Worm (Caenorhabditis elegans) whole organism, late embryonic: ENCODE data around the gene M03A1.3.

Experiments
- K09A11.1 ChIP-seq: sonication (generic microtip); optimal IDR thresholded peaks from 2 replicates; lab custom pipeline; 2017; ENCODE audit warnings: antibody characterized with exemption, mild to moderate bottlenecking, missing genetic modification characterization, missing compliant biosample characterization; ENCODE audit not compliant: insufficient read depth
- ama-1 ChIP-seq: fragments of 150-350 bp; optimal IDR thresholded peaks from 2 replicates; lab custom pipeline; 2014
- ceh-30 ChIP-seq: fragments of 150-350 bp; optimal IDR thresholded peaks from 2 replicates; lab custom pipeline; 2014; ENCODE audit warnings: missing biosample characterization, missing genetic modification characterization
- ceh-31 ChIP-seq: sonication (generic microtip); optimal IDR thresholded peaks from 2 replicates; lab custom pipeline; 2016; ENCODE audit warnings: missing genetic modification characterization, missing compliant biosample characterization
- ceh-6 ChIP-seq: fragments of 200-800 bp; sonication (Bioruptor generic); optimal IDR thresholded peaks from 2 replicates; lab custom pipeline; 2018; ENCODE audit warnings: mild to moderate bottlenecking, missing genetic modification characterization, missing compliant biosample characterization
- dmd-4 ChIP-seq: sonication (generic microtip); optimal IDR thresholded peaks from 2 replicates; lab custom pipeline; 2016; ENCODE audit warnings: borderline replicate concordance, missing genetic modification characterization, missing compliant biosample characterization
- fkh-10 ChIP-seq: fragments of 150-350 bp; optimal IDR thresholded peaks from 2 replicates; lab custom pipeline; 2014; ENCODE audit warnings: missing biosample characterization, missing genetic modification reagents, missing genetic modification characterization
- hlh-15 ChIP-seq: sonication (generic microtip); optimal IDR thresholded peaks from 2 replicates; lab custom pipeline; 2016; ENCODE audit warnings: missing genetic modification characterization, missing compliant biosample characterization
- mec-3 ChIP-seq: sonication (generic microtip); optimal IDR thresholded peaks from 2 replicates; lab custom pipeline; 2016; ENCODE audit warnings: borderline replicate concordance, missing genetic modification characterization, missing compliant biosample characterization
- nfya-1 ChIP-seq: sonication (generic microtip); optimal IDR thresholded peaks from 2 replicates; lab custom pipeline; 2017; ENCODE audit warnings: missing genetic modification characterization, mild to moderate bottlenecking, missing compliant biosample characterization, antibody characterized with exemption, moderate library complexity
- nhr-11 ChIP-seq: fragments of 150-350 bp; optimal IDR thresholded peaks from 2 replicates; lab custom pipeline; 2014; ENCODE audit warnings: missing biosample characterization, missing genetic modification characterization
- pat-9 ChIP-seq: fragments of 200-800 bp; sonication (Bioruptor generic); optimal IDR thresholded peaks from 2 replicates; lab custom pipeline; 2018; ENCODE audit warnings: mild to moderate bottlenecking, missing genetic modification characterization, moderate library complexity, missing compliant biosample characterization
- syd-9 ChIP-seq: sonication (generic microtip); optimal IDR thresholded peaks from 2 replicates; lab custom pipeline; 2016; ENCODE audit warnings: mild to moderate bottlenecking, missing genetic modification characterization, moderate library complexity, missing compliant biosample characterization

DNA sequence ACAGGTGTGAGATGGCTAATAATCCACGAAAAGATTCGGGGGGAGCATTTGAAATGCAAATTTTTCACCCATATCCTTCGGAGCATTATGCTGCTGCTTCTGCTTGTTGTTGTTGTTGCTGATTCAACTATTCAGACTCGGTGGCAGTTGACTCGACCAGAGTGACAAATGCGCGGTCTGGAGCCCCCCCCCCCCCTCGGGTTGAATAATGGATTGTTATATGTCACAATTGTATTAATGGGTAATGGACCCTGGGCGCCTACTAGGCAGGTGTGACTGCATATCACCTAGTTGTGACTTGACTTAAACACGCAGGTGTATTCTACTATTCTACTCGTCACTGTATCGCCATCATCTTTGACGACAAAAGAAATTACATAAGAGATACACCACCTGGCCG, 18.0 kb downstream of the M03A1.3 start:
- TF ChIP-seq pat-9 (tag; lab: Kevin White, UChicago) (no peak), nhr-11 (tag; lab: Kevin White, UChicago) (no peak), ama-1 (lab: Kevin White, UChicago) (no peak), nfya-1 (no peak), ceh-30 (no peak), mec-3 (tag; lab: Kevin White, UChicago) (no peak), syd-9 (tag; lab: Kevin White, UChicago) (no peak), hlh-15 (tag; lab: Kevin White, UChicago) (no peak), ceh-6 (no peak), K09A11.1 (tag; lab: Kevin White, UChicago) (no peak), fkh-10 (GFP tag; lab: Kevin White, UChicago) (no peak), ceh-31 (tag; lab: Kevin White, UChicago) (no peak), dmd-4 (tag; lab: Kevin White, UChicago) (no peak)
